Worm (Caenorhabditis elegans) whole organism, L3 larva: Measurements from ENCODE around the gene F15B9.6.

Experiments used
- R02D3.7 ChIP-seq: fragments of 150-350 bp; optimal IDR thresholded peaks from 2 replicates; lab custom pipeline; 2014; ENCODE audit warnings: missing biosample characterization, missing genetic modification characterization
- ZK546.5 ChIP-seq: sonication (generic microtip); optimal IDR thresholded peaks from 2 replicates; lab custom pipeline; 2017; ENCODE audit warnings: missing biosample characterization, missing genetic modification characterization
- ama-1 ChIP-seq: fragments of 150-350 bp; optimal IDR thresholded peaks from 2 replicates; lab custom pipeline; 2018
- ceh-16 ChIP-seq: sonication (generic microtip); optimal IDR thresholded peaks from 2 replicates; lab custom pipeline; 2017; ENCODE audit warnings: missing biosample characterization, missing genetic modification characterization
- ceh-28 ChIP-seq: fragments of 150-350 bp; optimal IDR thresholded peaks from 2 replicates; lab custom pipeline; 2014; ENCODE audit warnings: missing biosample characterization, missing genetic modification reagents, missing genetic modification characterization
- ceh-82 ChIP-seq: fragments of 150-350 bp; optimal IDR thresholded peaks from 2 replicates; lab custom pipeline; 2014; ENCODE audit warnings: missing biosample characterization, missing genetic modification characterization
- ceh-9 ChIP-seq: sonication (generic microtip); optimal IDR thresholded peaks from 2 replicates; lab custom pipeline; 2018; ENCODE audit warnings: missing biosample characterization, missing genetic modification characterization
- daf-12 ChIP-seq: fragments of 150-350 bp; optimal IDR thresholded peaks from 2 replicates; lab custom pipeline; 2014; ENCODE audit warnings: missing biosample characterization, missing genetic modification reagents, missing genetic modification characterization
- egl-27 ChIP-seq: sonication (generic microtip); optimal IDR thresholded peaks from 4 replicates; lab custom pipeline; 2017; ENCODE audit warnings: missing biosample characterization, missing genetic modification reagents, missing genetic modification characterization
- egl-5 ChIP-seq: fragments of 150-350 bp; optimal IDR thresholded peaks from 2 replicates; lab custom pipeline; 2017; ENCODE audit warnings: missing biosample characterization, missing genetic modification reagents, missing genetic modification characterization, inconsistent platforms
- elt-1 ChIP-seq: fragments of 150-350 bp; optimal IDR thresholded peaks from 2 replicates; lab custom pipeline; 2014; ENCODE audit warnings: missing biosample characterization, missing genetic modification characterization
- elt-2 ChIP-seq: sonication (generic microtip); optimal IDR thresholded peaks from 2 replicates; lab custom pipeline; 2016; ENCODE audit warnings: missing genetic modification reagents, mild to moderate bottlenecking, missing genetic modification characterization, missing compliant biosample characterization
- elt-3 ChIP-seq, 3 experiments: fragments of 150-350 bp in 1 of 3; sonication (generic microtip) in 2 of 3; optimal IDR thresholded peaks; 2 replicates in 2 of 3; 4 replicates in 1 of 3; lab custom pipeline; 2014 to 2017; ENCODE audit warnings: missing biosample characterization in 3 of 3, missing genetic modification characterization in 3 of 3
- eor-1 ChIP-seq, 2 experiments: fragments of 150-350 bp; optimal IDR thresholded peaks; 2 replicates each; lab custom pipeline; 2014 to 2018; ENCODE audit warnings: missing biosample characterization in 2 of 2, missing genetic modification characterization in 2 of 2
- fkh-10 ChIP-seq: sonication (generic microtip); optimal IDR thresholded peaks from 2 replicates; lab custom pipeline; 2017; ENCODE audit warnings: missing biosample characterization, missing genetic modification reagents, missing genetic modification characterization
- fkh-2 ChIP-seq: fragments of 150-350 bp; optimal IDR thresholded peaks from 2 replicates; lab custom pipeline; 2014; ENCODE audit warnings: missing biosample characterization, missing genetic modification reagents, missing genetic modification characterization
- hmg-11 ChIP-seq: sonication (generic microtip); optimal IDR thresholded peaks from 2 replicates; lab custom pipeline; 2016; ENCODE audit warnings: missing genetic modification characterization, missing compliant biosample characterization
- jun-1 ChIP-seq: fragments of 150-350 bp; optimal IDR thresholded peaks from 2 replicates; lab custom pipeline; 2014; ENCODE audit warnings: missing biosample characterization, missing genetic modification reagents, missing genetic modification characterization
- lin-15B ChIP-seq: fragments of 150-350 bp; optimal IDR thresholded peaks from 2 replicates; lab custom pipeline; 2014; ENCODE audit warnings: missing biosample characterization, missing genetic modification characterization
- lin-39 ChIP-seq: fragments of 150-350 bp; optimal IDR thresholded peaks from 2 replicates; lab custom pipeline; 2018; ENCODE audit warnings: missing biosample characterization, missing genetic modification reagents, missing genetic modification characterization
- mml-1 ChIP-seq: fragments of 150-350 bp; sonication (generic microtip); optimal IDR thresholded peaks from 3 replicates; lab custom pipeline; 2014; ENCODE audit warnings: missing biosample characterization, missing genetic modification characterization
- nfya-1 ChIP-seq: sonication (generic microtip); optimal IDR thresholded peaks from 2 replicates; lab custom pipeline; 2017; ENCODE audit warnings: missing genetic modification characterization, mild to moderate bottlenecking, missing compliant biosample characterization, antibody characterized with exemption, moderate library complexity; ENCODE audit not compliant: insufficient read depth
- nhr-11 ChIP-seq: fragments of 150-350 bp; optimal IDR thresholded peaks from 2 replicates; lab custom pipeline; 2014; ENCODE audit warnings: missing biosample characterization, missing genetic modification characterization
- nhr-12 ChIP-seq: fragments of 150-350 bp; optimal IDR thresholded peaks from 2 replicates; lab custom pipeline; 2014; ENCODE audit warnings: missing biosample characterization, missing genetic modification characterization
- nhr-23 ChIP-seq: fragments of 150-350 bp; optimal IDR thresholded peaks from 2 replicates; lab custom pipeline; 2014; ENCODE audit warnings: missing biosample characterization, missing genetic modification reagents, missing genetic modification characterization
- nhr-25 ChIP-seq: sonication (generic microtip); optimal IDR thresholded peaks from 2 replicates; lab custom pipeline; 2017; ENCODE audit warnings: missing biosample characterization, missing genetic modification characterization
- nhr-28 ChIP-seq: fragments of 150-350 bp; optimal IDR thresholded peaks from 2 replicates; lab custom pipeline; 2014; ENCODE audit warnings: missing biosample characterization, missing genetic modification characterization
- nhr-43 ChIP-seq: sonication (generic microtip); optimal IDR thresholded peaks from 2 replicates; lab custom pipeline; 2016; ENCODE audit warnings: mild to moderate bottlenecking, missing genetic modification characterization, missing compliant biosample characterization; ENCODE audit not compliant: poor library complexity, severe bottlenecking
- nhr-76 ChIP-seq: fragments of 150-350 bp; sonication (generic microtip); optimal IDR thresholded peaks from 5 replicates; lab custom pipeline; 2014; ENCODE audit warnings: missing biosample characterization, missing genetic modification characterization
- pha-4 ChIP-seq: fragments of 150-350 bp; optimal IDR thresholded peaks from 2 replicates; lab custom pipeline; 2014; ENCODE audit warnings: missing biosample characterization, missing genetic modification reagents, missing genetic modification characterization
- pqm-1 ChIP-seq: fragments of 150-350 bp; optimal IDR thresholded peaks from 2 replicates; lab custom pipeline; 2017; ENCODE audit warnings: missing biosample characterization, missing genetic modification characterization, inconsistent platforms
- sea-2 ChIP-seq: fragments of 150-350 bp; sonication (generic microtip); optimal IDR thresholded peaks from 4 replicates; lab custom pipeline; 2014; ENCODE audit warnings: missing biosample characterization, missing genetic modification reagents, missing genetic modification characterization
- skn-1 ChIP-seq: fragments of 150-350 bp; optimal IDR thresholded peaks from 2 replicates; lab custom pipeline; 2014; ENCODE audit warnings: missing biosample characterization, missing genetic modification characterization
- snpc-4 ChIP-seq: fragments of 150-350 bp; optimal IDR thresholded peaks from 2 replicates; lab custom pipeline; 2014; ENCODE audit warnings: missing biosample characterization, missing genetic modification characterization
- tbx-2 ChIP-seq: sonication (generic microtip); optimal IDR thresholded peaks from 2 replicates; lab custom pipeline; 2016; ENCODE audit warnings: mild to moderate bottlenecking, missing genetic modification characterization, missing compliant biosample characterization
- unc-62 ChIP-seq: fragments of 150-350 bp; sonication (generic microtip); optimal IDR thresholded peaks from 4 replicates; lab custom pipeline; 2014; ENCODE audit warnings: missing biosample characterization, missing genetic modification reagents, missing genetic modification characterization
- ztf-11 ChIP-seq: fragments of 150-350 bp; optimal IDR thresholded peaks from 2 replicates; lab custom pipeline; 2014; ENCODE audit warnings: missing biosample characterization, missing genetic modification characterization

The F15B9.6 gene

DNA sequence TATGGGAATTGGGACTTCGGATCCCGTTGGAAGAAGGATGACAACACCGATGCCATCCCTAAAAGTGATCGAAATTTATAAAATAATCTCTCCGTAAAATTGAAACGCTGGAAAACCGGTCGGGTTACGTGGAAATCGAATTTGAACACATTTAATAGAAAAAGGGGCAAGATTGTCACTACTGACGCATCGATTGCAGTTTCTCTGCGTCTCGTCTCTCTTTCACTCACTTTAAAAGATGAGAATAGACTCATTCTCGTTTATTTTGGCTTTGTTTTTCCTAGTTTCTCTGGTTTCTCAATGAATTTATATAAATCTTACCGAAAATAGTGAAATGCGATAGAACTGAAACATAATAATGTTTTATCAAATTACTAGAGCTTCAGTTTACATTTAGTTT is 27.7 kb downstream of the F15B9.6 start, which contains the start of gene scyl-1 (continued):
- peak; percentile 69 for TF ChIP-seq nhr-25 (tag; lab: Kevin White, UChicago)

DNA sequence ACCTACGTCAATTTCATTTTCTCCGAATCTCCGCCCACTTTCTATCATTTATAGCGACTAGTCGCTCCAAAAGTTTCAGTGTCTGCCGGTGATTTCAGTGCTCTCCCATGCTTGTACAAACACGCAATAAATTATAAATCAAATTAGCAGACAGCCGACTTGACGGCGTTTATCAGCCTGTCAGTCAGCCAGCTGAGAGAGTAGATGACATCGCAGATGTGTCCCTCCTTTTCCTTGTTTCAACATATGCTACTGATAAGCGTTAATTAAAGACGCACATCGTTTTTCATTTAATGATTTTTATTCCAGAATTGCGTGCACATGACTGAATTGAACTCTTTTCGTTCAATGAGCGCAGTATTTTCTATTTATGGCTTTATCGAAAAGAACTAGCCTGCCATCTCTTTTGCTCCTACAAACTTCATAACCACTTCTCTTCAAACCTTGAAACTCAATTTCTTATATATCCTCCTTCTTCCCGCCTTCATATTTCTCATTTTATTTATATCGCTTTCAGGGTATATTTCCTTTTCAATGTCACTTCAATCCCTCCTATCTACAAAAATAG is 29.3 kb downstream of the F15B9.6 start, which contains the start of gene lap-2:
Gene lap-2 (plus strand): TSS at position 518 of the 568 bp plus-strand sequence.
- TF ChIP-seq pqm-1 = peak; percentile 89
- TF ChIP-seq nhr-76 (tag; lab: Kevin White, UChicago) = no peak
- TF ChIP-seq ama-1 (lab: Kevin White, UChicago) = peak; percentile 62
- peak; percentile 14 for TF ChIP-seq pha-4 (tag; lab: Kevin White, UChicago)
- peak; percentile 20 for TF ChIP-seq unc-62 (GFP tag; lab: Kevin White, UChicago)
- no peak for TF ChIP-seq fkh-10
- TF ChIP-seq elt-2 (tag; lab: Kevin White, UChicago) = peak; percentile 94
- peak; percentile 37 for TF ChIP-seq jun-1

- TF ChIP-seq ama-1 (lab: Kevin White, UChicago) (no peak), ceh-9 (tag; lab: Kevin White, UChicago) (no peak), pha-4 (tag; lab: Kevin White, UChicago) (peak; percentile 18), pqm-1 (peak; percentile 62), eor-1 (tag; optimal IDR thresholded peaks at IDR 0.05; lab: Kevin White, UChicago) (no peak), ztf-11 (tag; lab: Kevin White, UChicago) (no peak), elt-3 (tag; optimal IDR thresholded peaks at IDR 0.05; lab: Kevin White, UChicago) (no peak), nfya-1 (no peak), daf-12 (tag; lab: Kevin White, UChicago) (no peak), elt-2 (tag; lab: Kevin White, UChicago) (peak; percentile 77), ceh-16 (no peak)
Measured at ce11 chrV:13043832-13044521, 30.0 kb downstream of the F15B9.6 start.

DNA sequence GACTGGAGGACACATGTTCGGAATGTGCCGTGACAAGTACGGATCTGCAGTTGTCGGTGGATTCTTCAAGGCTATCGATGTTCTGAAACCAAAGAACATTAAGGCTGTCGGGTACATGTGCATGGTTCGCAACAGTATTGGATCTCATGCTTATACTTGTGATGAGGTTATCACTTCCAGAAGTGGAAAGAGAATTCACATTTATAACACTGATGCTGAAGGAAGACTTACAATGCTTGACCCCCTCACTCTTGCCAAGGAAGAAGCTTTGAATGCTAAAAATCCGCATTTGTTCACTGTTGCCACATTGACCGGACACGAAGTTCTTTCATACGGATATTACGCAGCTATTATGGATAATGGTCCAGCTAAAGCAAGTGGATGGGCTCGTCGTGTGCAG is 31.1 kb downstream of the F15B9.6 start:
- TF ChIP-seq egl-5 (tag; lab: Kevin White, UChicago) (no peak), ama-1 (lab: Kevin White, UChicago) (peak; percentile 9)
- TF ChIP-seq, all 47 proteins: peak for 1

- TF ChIP-seq hmg-11 (tag; lab: Kevin White, UChicago) = no peak
- no peak for TF ChIP-seq daf-12 (tag; lab: Kevin White, UChicago)
- TF ChIP-seq sea-2 (GFP tag; lab: Kevin White, UChicago) = no peak
- no peak for TF ChIP-seq mml-1 (tag; lab: Kevin White, UChicago)
- TF ChIP-seq nhr-25 (tag; lab: Kevin White, UChicago) = peak; percentile 31
- peak; percentile 59 for TF ChIP-seq nhr-43 (tag; lab: Kevin White, UChicago)
- TF ChIP-seq R02D3.7 (tag; lab: Kevin White, UChicago) = no peak
- TF ChIP-seq pqm-1 = peak; percentile 46
- TF ChIP-seq nfya-1 = no peak
- no peak for TF ChIP-seq lin-39 (tag; lab: Kevin White, UChicago)
- no peak for TF ChIP-seq ceh-9 (tag; lab: Kevin White, UChicago)
- no peak for TF ChIP-seq lin-15B (tag; lab: Kevin White, UChicago)
- no peak for TF ChIP-seq ceh-82 (tag; lab: Kevin White, UChicago)
- TF ChIP-seq jun-1 = no peak
- TF ChIP-seq elt-1 (tag; lab: Kevin White, UChicago) = no peak
- TF ChIP-seq tbx-2 (tag; lab: Kevin White, UChicago) = no peak
- TF ChIP-seq pha-4 (tag; lab: Kevin White, UChicago) = peak; percentile 3
- TF ChIP-seq skn-1 = no peak
- TF ChIP-seq elt-2 (tag; lab: Kevin White, UChicago) = peak; percentile 78
- TF ChIP-seq nhr-23 = peak; percentile 36
- TF ChIP-seq snpc-4 = no peak
- TF ChIP-seq nhr-76 (tag; lab: Kevin White, UChicago) = no peak
- TF ChIP-seq ZK546.5 = no peak
- no peak for TF ChIP-seq nhr-12
- TF ChIP-seq nhr-11 (tag; lab: Kevin White, UChicago) = no peak
- no peak for TF ChIP-seq nhr-28 (tag; lab: Kevin White, UChicago)
- no peak for TF ChIP-seq eor-1 (tag; optimal IDR thresholded peaks at IDR 0.05; lab: Kevin White, UChicago)
- no peak for TF ChIP-seq fkh-2 (tag; lab: Kevin White, UChicago)
- no peak for TF ChIP-seq egl-27 (tag; lab: Kevin White, UChicago)
- no peak for TF ChIP-seq ceh-28 (tag; lab: Kevin White, UChicago)
- TF ChIP-seq, all 47 proteins: peak for 6
Measured at ce11 chrV:13046125-13047123, 32.5 kb downstream of the F15B9.6 start.
